Fruit fly (Drosophila melanogaster) whole organism, wandering third instar larva: ENCODE measurements around the gene PolZ2.

ENCODE experiments used
- Abd-B ChIP-seq: fragments of >200 bp; optimal IDR thresholded peaks from 2 replicates; lab custom pipeline; 2017; ENCODE audit warnings: missing biosample characterization, missing genetic modification characterization
- OdsH ChIP-seq: fragments of 200-800 bp; sonication (Bioruptor generic); optimal IDR thresholded peaks from 2 replicates; lab custom pipeline; 2016; ENCODE audit warnings: missing biosample characterization, mild to moderate bottlenecking, missing genetic modification characterization
- br ChIP-seq: fragments of 200-800 bp; sonication (Bioruptor generic); optimal IDR thresholded peaks from 2 replicates; lab custom pipeline; 2016; ENCODE audit warnings: missing biosample characterization, missing genetic modification characterization
- dl ChIP-seq, 2 experiments: fragments of 175-275, 200-275 bp in 1 of 2; fragments of 200-275 bp in 1 of 2; sonication (Bioruptor generic); optimal IDR thresholded peaks; lab custom pipeline; 2018; ENCODE audit warnings: mild to moderate bottlenecking in 2 of 2, missing biosample characterization in 2 of 2, missing genetic modification characterization in 2 of 2, moderate library complexity in 2 of 2; ENCODE audit not compliant: partially characterized antibody in 2 of 2, insufficient read depth in 1 of 2
- dmrt93B ChIP-seq: fragments of 200-800 bp; sonication (Bioruptor generic); optimal IDR thresholded peaks from 2 replicates; lab custom pipeline; 2018; ENCODE audit warnings: missing biosample characterization, mild to moderate bottlenecking, missing genetic modification characterization
- h ChIP-seq: fragments of 200-800 bp; sonication (Bioruptor generic); optimal IDR thresholded peaks from 3 replicates; lab custom pipeline; 2016; ENCODE audit warnings: missing biosample characterization, mild to moderate bottlenecking, missing genetic modification characterization
- psq ChIP-seq: fragments of 200-800 bp; sonication (Bioruptor generic); optimal IDR thresholded peaks from 3 replicates; lab custom pipeline; 2017; ENCODE audit warnings: missing biosample characterization, mild to moderate bottlenecking, missing genetic modification characterization, moderate library complexity
- sage ChIP-seq: fragments of 200-800 bp; sonication (Bioruptor generic); optimal IDR thresholded peaks from 2 replicates; lab custom pipeline; 2016; ENCODE audit warnings: missing biosample characterization, mild to moderate bottlenecking, missing genetic modification characterization
- usp ChIP-seq: fragments of >200 bp; optimal IDR thresholded peaks from 2 replicates; lab custom pipeline; 2017; ENCODE audit warnings: missing biosample characterization, missing genetic modification characterization
- woc ChIP-seq: sonication (Bioruptor generic); optimal IDR thresholded peaks from 2 replicates; lab custom pipeline; 2016; ENCODE audit warnings: missing biosample characterization, mild to moderate bottlenecking, missing genetic modification characterization

DNA sequence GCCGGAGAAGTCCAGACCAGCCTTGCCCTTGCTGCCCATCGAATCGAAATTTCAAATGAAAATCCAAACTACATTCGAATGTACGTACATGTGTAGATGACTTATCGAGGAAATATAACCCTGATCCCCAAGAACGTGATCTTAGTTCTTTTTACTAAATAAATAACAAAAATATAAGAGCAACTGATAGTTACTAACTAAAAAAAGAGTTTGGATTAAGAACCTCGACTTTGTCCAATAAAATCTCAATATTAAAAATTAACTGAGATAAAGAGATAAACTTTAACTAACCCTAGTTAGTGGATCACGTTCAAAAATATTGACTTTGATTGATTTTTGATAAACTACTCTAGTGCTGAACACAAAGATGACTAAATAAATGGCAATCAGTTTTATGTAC lies 46.9 kb downstream of the PolZ2 start, which contains the start of gene CG31546:
- no peak for TF ChIP-seq psq
- TF ChIP-seq OdsH = no peak
- no peak for TF ChIP-seq dl (GFP tag; optimal IDR thresholded peaks at IDR 0.05; lab: Kevin White, UChicago; ENCODE audit: insufficient read depth in 1 of 2, partially characterized antibody in 2 of 2)
- TF ChIP-seq br (GFP tag; lab: Kevin White, UChicago) = no peak
- no peak for TF ChIP-seq Abd-B (GFP tag; lab: Kevin White, UChicago)
- no peak for TF ChIP-seq usp (GFP tag; lab: Kevin White, UChicago)
- TF ChIP-seq dmrt93B (GFP tag; lab: Kevin White, UChicago) = no peak
- no peak for TF ChIP-seq woc
- no peak for TF ChIP-seq h (GFP tag; lab: Kevin White, UChicago)
- TF ChIP-seq sage (GFP tag; lab: Kevin White, UChicago) = no peak
